Worm (Caenorhabditis elegans) whole organism, L3 larva: Measurements from ENCODE around the gene F59B10.6.

Experiments used
- eor-1 ChIP-seq, 2 experiments: fragments of 150-350 bp; optimal IDR thresholded peaks; 2 replicates each; lab custom pipeline; 2014 to 2018; ENCODE audit warnings: missing biosample characterization in 2 of 2, missing genetic modification characterization in 2 of 2
- mdl-1 ChIP-seq: fragments of 150-350 bp; optimal IDR thresholded peaks from 2 replicates; lab custom pipeline; 2014; ENCODE audit warnings: missing biosample characterization, missing genetic modification characterization
- nfya-1 ChIP-seq: sonication (generic microtip); optimal IDR thresholded peaks from 2 replicates; lab custom pipeline; 2017; ENCODE audit warnings: missing genetic modification characterization, mild to moderate bottlenecking, missing compliant biosample characterization, antibody characterized with exemption, moderate library complexity; ENCODE audit not compliant: insufficient read depth
- pha-4 ChIP-seq: fragments of 150-350 bp; optimal IDR thresholded peaks from 2 replicates; lab custom pipeline; 2014; ENCODE audit warnings: missing biosample characterization, missing genetic modification reagents, missing genetic modification characterization
- unc-39 ChIP-seq: sonication (generic microtip); optimal IDR thresholded peaks from 4 replicates; lab custom pipeline; 2017; ENCODE audit warnings: missing biosample characterization, missing genetic modification characterization

DNA sequence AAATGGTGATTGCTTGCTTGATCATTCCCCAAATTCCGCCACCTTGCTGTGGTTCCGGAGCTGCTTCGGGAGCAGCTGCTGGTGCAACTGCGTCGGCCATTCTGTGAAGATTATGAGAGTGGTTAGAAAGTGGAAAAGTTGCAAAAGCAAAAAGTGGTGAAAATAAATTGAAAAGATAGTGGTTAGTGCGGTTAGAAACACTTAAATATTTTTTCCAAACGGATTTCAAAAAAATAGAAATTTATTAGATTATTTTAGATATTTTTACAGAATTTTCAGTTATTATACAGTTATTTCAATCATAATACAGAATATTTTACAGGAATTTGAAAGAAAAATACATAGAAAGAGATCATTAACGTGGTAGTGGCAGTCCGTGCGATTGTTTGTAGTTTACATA, 13.3 kb upstream of the F59B10.6 start, which contains the start of gene R166.2:
- TF ChIP-seq eor-1 (tag; optimal IDR thresholded peaks at IDR 0.05; lab: Kevin White, UChicago) (no peak), nfya-1 (no peak), mdl-1 (no peak), pha-4 (tag; lab: Kevin White, UChicago) (no peak), unc-39 (tag; lab: Kevin White, UChicago) (no peak)
